2 worm cellular contexts compared by ENCODE assay signal in the genomic region with DNA sequence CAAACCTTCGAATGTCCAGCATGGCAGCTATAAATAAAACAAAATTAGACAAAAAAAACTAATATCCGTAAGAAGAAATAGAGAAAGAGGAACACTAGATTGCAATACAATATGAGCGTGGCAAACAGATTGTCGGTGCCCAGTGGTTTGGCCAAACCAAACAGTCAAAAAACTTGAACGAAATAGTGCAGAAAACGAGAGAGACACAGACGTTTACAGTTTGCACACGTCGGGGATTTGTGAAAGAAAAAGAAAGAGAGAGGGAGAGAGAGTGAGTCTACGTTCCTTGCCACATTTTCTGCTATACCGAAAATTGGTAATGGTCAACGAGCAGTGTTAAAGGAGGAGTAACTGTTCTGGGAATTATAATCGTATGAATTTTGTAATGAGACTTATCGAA.
A peak's percentile ranks its signal among the peaks of the same experiment; 100 is the strongest.
TF ChIP-seq lines count a peak whose summit lies in the region.

A gene (minus strand): TSS at position 101 of the 400 bp plus-strand sequence.

TF ChIP-seq in whole organism, L3 larva, 47 proteins besides CTCF, POLR2A, EP300 and RAD21:
- TF ChIP-seq R02D3.7 (tag; optimal IDR thresholded peaks at IDR 0.05; lab: Kevin White, UChicago): no peak
- TF ChIP-seq pha-4 (tag; optimal IDR thresholded peaks at IDR 0.05; lab: Kevin White, UChicago): peak; percentile 69
- no peak for TF ChIP-seq unc-39 (tag; optimal IDR thresholded peaks at IDR 0.05; lab: Kevin White, UChicago)

TF ChIP-seq in whole organism, mixed stage, embryonic, 35 proteins besides CTCF, POLR2A, EP300 and RAD21:
- no peak for TF ChIP-seq sem-2 (GFP tag; optimal IDR thresholded peaks at IDR 0.05; lab: Kevin White, UChicago)
- TF ChIP-seq mls-2 (tag; optimal IDR thresholded peaks at IDR 0.05; lab: Kevin White, UChicago): no peak
- peak; percentile 2 for TF ChIP-seq pha-4 (tag; optimal IDR thresholded peaks at IDR 0.05; lab: Kevin White, UChicago)
- no peak for TF ChIP-seq unc-39 (tag; optimal IDR thresholded peaks at IDR 0.05; lab: Kevin White, UChicago)
- TF ChIP-seq blmp-1 (tag; optimal IDR thresholded peaks at IDR 0.05; lab: Kevin White, UChicago): no peak
- TF ChIP-seq mep-1 (tag; optimal IDR thresholded peaks at IDR 0.05; lab: Kevin White, UChicago): no peak
- TF ChIP-seq flh-1 (GFP tag; optimal IDR thresholded peaks at IDR 0.05; lab: Kevin White, UChicago): no peak
